Worm (Caenorhabditis elegans) whole organism, early embryonic: ENCODE results near the gene spp-20.

Source experiments
- B0310.2 ChIP-seq: sonication (generic microtip); optimal IDR thresholded peaks from 2 replicates; lab custom pipeline; 2016; ENCODE audit warnings: mild to moderate bottlenecking, missing genetic modification characterization, missing compliant biosample characterization
- F13C5.2 ChIP-seq: sonication (generic microtip); optimal IDR thresholded peaks from 2 replicates; lab custom pipeline; 2017; ENCODE audit warnings: mild to moderate bottlenecking, missing genetic modification characterization, inconsistent platforms, missing compliant biosample characterization
- ama-1 ChIP-seq: fragments of 150-350 bp; optimal IDR thresholded peaks from 2 replicates; lab custom pipeline; 2014
- flt-1 ChIP-seq: fragments of 200-800 bp; sonication (Bioruptor generic); IDR thresholded peaks from 2 replicates; pipeline ENCODE4 v1.3.6; 2022; ENCODE audit warnings: missing genetic modification characterization, missing compliant biosample characterization
- hmg-4 ChIP-seq: fragments of 200-800 bp; sonication (Bioruptor generic); optimal IDR thresholded peaks from 2 replicates; lab custom pipeline; 2018; ENCODE audit warnings: mild to moderate bottlenecking, missing genetic modification characterization, missing compliant biosample characterization
- tbx-37 ChIP-seq: fragments of 200-800 bp; sonication (Bioruptor generic); conservative IDR thresholded peaks from 2 replicates; pipeline ENCODE4 v1.3.6; 2022; ENCODE audit warnings: missing genetic modification reagents, missing genetic modification characterization, missing compliant biosample characterization

DNA sequence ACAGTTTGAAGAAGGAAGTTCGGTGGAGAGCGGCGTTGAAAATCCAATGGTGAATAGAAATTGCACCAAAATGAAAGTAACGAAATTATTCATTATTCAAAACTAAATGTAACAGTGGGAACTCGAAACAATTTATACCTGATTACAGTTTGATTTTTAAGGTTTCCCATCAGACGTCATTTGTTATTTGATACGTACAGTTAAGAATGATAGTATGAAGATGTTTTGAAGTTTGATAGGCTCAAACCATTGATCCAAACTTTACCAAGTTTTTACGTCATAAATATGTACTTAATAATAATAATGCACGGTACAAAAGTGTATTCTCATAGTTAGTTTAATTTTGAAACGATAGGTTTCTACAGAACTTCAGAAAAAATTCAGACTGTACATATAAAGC, at the start of gene spp-20:
- TF ChIP-seq ama-1 (no peak), hmg-4 (GFP tag; lab: Kevin White, UChicago) (no peak), B0310.2 (tag; lab: Kevin White, UChicago) (no peak), F13C5.2 (tag; lab: Kevin White, UChicago) (no peak), flt-1 (GFP tag; lab: Robert Waterston, UW) (no peak), tbx-37 (GFP tag; lab: Robert Waterston, UW) (no peak)
